Worm (Caenorhabditis elegans): Measurements from ENCODE around the gene pqn-36.

The pqn-36 gene

ce11 chrX:15392672-15393071 is 22.6 kb downstream of the pqn-36 start:
- TF ChIP-seq snpc-4 (tag; optimal IDR thresholded peaks at IDR 0.05) (peak; percentile 87), tlp-1 (tag; optimal IDR thresholded peaks at IDR 0.05) (no peak)

ce11 chrX:15389853-15390252 is 25.4 kb downstream of the pqn-36 start:
- TF ChIP-seq ceh-90 (tag; optimal IDR thresholded peaks at IDR 0.05): no peak
- no peak for TF ChIP-seq nhr-84 (tag; optimal IDR thresholded peaks at IDR 0.05)
- TF ChIP-seq elt-3 (tag; optimal IDR thresholded peaks at IDR 0.05): no peak
- TF ChIP-seq unc-30 (tag; optimal IDR thresholded peaks at IDR 0.05): no peak
- TF ChIP-seq lir-3 (tag; optimal IDR thresholded peaks at IDR 0.05; ENCODE audit: poor library complexity): no peak
- no peak for TF ChIP-seq hlh-4 (tag; optimal IDR thresholded peaks at IDR 0.05)
- no peak for TF ChIP-seq swsn-7 (tag; optimal IDR thresholded peaks at IDR 0.05)
- no peak for TF ChIP-seq nhr-28 (tag; optimal IDR thresholded peaks at IDR 0.05)
- no peak for TF ChIP-seq rnt-1 (tag; optimal IDR thresholded peaks at IDR 0.05)
- TF ChIP-seq fkh-8 (tag; optimal IDR thresholded peaks at IDR 0.05): peak; percentile 83
- peak; percentile 42 for TF ChIP-seq lin-14 (GFP tag; optimal IDR thresholded peaks at IDR 0.05)
- peak; percentile 49 for TF ChIP-seq nhr-47 (tag; optimal IDR thresholded peaks at IDR 0.05)
- TF ChIP-seq tbx-2 (tag; optimal IDR thresholded peaks at IDR 0.05): no peak
- no peak for TF ChIP-seq fos-1 (tag; optimal IDR thresholded peaks at IDR 0.05)
- TF ChIP-seq ceh-88 (GFP tag; IDR thresholded peaks at IDR 0.05): no peak
- no peak for TF ChIP-seq nhr-12 (tag; optimal IDR thresholded peaks at IDR 0.05)
- TF ChIP-seq nhr-11 (tag; optimal IDR thresholded peaks at IDR 0.05): peak; percentile 77
- TF ChIP-seq ztf-11 (tag; optimal IDR thresholded peaks at IDR 0.05): no peak
- no peak for TF ChIP-seq pax-3 (tag; optimal IDR thresholded peaks at IDR 0.05)
- TF ChIP-seq lsy-2 (tag; optimal IDR thresholded peaks at IDR 0.05): no peak
- TF ChIP-seq tlp-1 (tag; optimal IDR thresholded peaks at IDR 0.05): no peak
- TF ChIP-seq nhr-71 (tag; optimal IDR thresholded peaks at IDR 0.05): peak; percentile 67
- no peak for TF ChIP-seq C16A3.4 (tag; optimal IDR thresholded peaks at IDR 0.05)
- no peak for TF ChIP-seq aly-2 (tag; optimal IDR thresholded peaks at IDR 0.05)

- TF ChIP-seq irx-1 (tag; optimal IDR thresholded peaks at IDR 0.05): no peak
- no peak for TF ChIP-seq efl-1 (optimal IDR thresholded peaks at IDR 0.05)
- TF ChIP-seq efl-1 (GFP tag; optimal IDR thresholded peaks at IDR 0.05 in 1 of 2): peak in 1 of 2 experiments; percentile 6
- TF ChIP-seq ets-5 (GFP tag; IDR thresholded peaks at IDR 0.05): no peak
- no peak for TF ChIP-seq jun-1 (tag; optimal IDR thresholded peaks at IDR 0.05)
- peak; percentile 91 for TF ChIP-seq snpc-4 (tag; optimal IDR thresholded peaks at IDR 0.05)
- no peak for TF ChIP-seq lin-14 (GFP tag; optimal IDR thresholded peaks at IDR 0.05)
- no peak for TF ChIP-seq Y116A8C.19 (tag; optimal IDR thresholded peaks at IDR 0.05; ENCODE audit: borderline replicate concordance)
- TF ChIP-seq lin-35 (GFP tag; optimal IDR thresholded peaks at IDR 0.05): no peak
- TF ChIP-seq fkh-10 (GFP tag; optimal IDR thresholded peaks at IDR 0.05): no peak
- no peak for TF ChIP-seq nhr-47 (tag; optimal IDR thresholded peaks at IDR 0.05)
- TF ChIP-seq lin-15B (tag; optimal IDR thresholded peaks at IDR 0.05): no peak
- no peak for TF ChIP-seq C04F5.9 (tag; optimal IDR thresholded peaks at IDR 0.05)
- TF ChIP-seq unc-86 (tag; optimal IDR thresholded peaks at IDR 0.05): no peak
Measured at ce11 chrX:15388259-15388658, 27.0 kb downstream of the pqn-36 start.

ce11 chrX:15385807-15386349 is 29.4 kb downstream of the pqn-36 start:
- TF ChIP-seq ceh-90 (tag; optimal IDR thresholded peaks at IDR 0.05) (no peak), lsy-2 (tag; optimal IDR thresholded peaks at IDR 0.05) (peak; percentile 20 to 44), nhr-11 (tag; optimal IDR thresholded peaks at IDR 0.05) (no peak), mab-9 (GFP tag; IDR thresholded peaks at IDR 0.05) (no peak), nhr-71 (tag; optimal IDR thresholded peaks at IDR 0.05) (peak; percentile 72), Y116A8C.19 (tag; optimal IDR thresholded peaks at IDR 0.05; ENCODE audit: borderline replicate concordance) (no peak), unc-62 (GFP tag; optimal IDR thresholded peaks at IDR 0.05) (no peak), mep-1 (tag; optimal IDR thresholded peaks at IDR 0.05) (peak; percentile 19), C16A3.4 (tag; optimal IDR thresholded peaks at IDR 0.05) (no peak), sup-37 (GFP tag; optimal IDR thresholded peaks at IDR 0.05) (no peak), isw-1 (GFP tag; IDR thresholded peaks at IDR 0.05) (peak; percentile 22; the same call in 1 of the 2 replicates), F16B12.6 (tag; optimal IDR thresholded peaks at IDR 0.05) (no peak), xbp-1 (tag; optimal IDR thresholded peaks at IDR 0.05) (peak; percentile 28), fkh-10 (GFP tag; optimal IDR thresholded peaks at IDR 0.05) (peak; percentile 87), snu-23 (GFP tag; optimal IDR thresholded peaks at IDR 0.05) (peak; percentile 26), ets-5 (GFP tag; IDR thresholded peaks at IDR 0.05) (no peak), ceh-82 (tag; optimal IDR thresholded peaks at IDR 0.05) (peak in 2 of 3 experiments; percentile 27), elt-3 (tag; optimal IDR thresholded peaks at IDR 0.05) (no peak), efl-1 (optimal IDR thresholded peaks at IDR 0.05) (no peak), efl-1 (GFP tag; optimal IDR thresholded peaks at IDR 0.05 in 1 of 2) (peak in 1 of 2 experiments; percentile 36), tbx-2 (tag; optimal IDR thresholded peaks at IDR 0.05) (peak; percentile 60), nhr-47 (tag; optimal IDR thresholded peaks at IDR 0.05) (peak; percentile 61), lin-14 (GFP tag; optimal IDR thresholded peaks at IDR 0.05) (peak; percentile 94), sptf-1 (tag; optimal IDR thresholded peaks at IDR 0.05) (no peak), skn-1 (tag; optimal IDR thresholded peaks at IDR 0.05) (no peak)
